Worm (Caenorhabditis elegans): Measurements from ENCODE around the gene mxl-3.
A peak's percentile ranks its signal among the peaks of the same experiment; 100 is the strongest.

mxl-3 gene

DNA sequence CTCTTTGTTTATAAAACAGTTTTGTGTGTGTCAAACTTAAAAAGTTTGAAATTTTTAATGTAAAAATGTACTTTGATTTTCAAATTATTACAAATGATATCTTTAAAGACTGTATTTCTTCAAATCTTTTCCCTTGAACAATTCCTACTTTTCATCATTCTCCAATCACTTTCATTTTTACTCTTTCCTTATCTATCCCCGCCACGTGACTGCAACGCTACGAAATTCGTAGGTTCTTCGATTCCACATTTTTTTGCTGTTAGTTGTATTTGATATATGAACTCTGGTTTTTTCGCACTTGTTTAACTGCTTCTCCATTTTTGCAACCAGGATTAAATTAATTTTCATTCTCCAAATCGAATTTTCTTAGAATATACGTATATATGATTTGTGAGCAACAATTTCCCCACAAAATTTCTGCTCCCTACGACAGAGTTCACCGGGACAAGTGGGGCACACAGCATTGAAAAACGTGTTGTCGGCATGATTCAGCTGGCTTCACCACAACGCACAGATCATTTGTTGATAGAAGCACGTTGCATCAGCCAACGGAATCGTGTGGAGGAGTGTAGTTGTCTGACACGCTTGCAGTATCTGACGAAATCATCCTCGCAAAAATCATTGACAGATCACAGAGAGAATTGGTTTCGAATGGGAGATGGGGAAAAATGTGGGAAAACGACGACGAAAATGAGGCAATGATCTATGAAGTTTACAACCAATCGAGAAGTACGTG, 4.2 kb upstream of the mxl-3 start:
- TF ChIP-seq atf-7 (tag; optimal IDR thresholded peaks at IDR 0.05) = peak; percentile 49
- TF ChIP-seq nhr-80 (tag; optimal IDR thresholded peaks at IDR 0.05) = peak; percentile 76
- 0 out of 2 replicates have a peak, but pooled peaks have one; percentile 23 for TF ChIP-seq Y95B8A.8 (GFP tag; IDR thresholded peaks at IDR 0.05)
- TF ChIP-seq mes-4 (tag; optimal IDR thresholded peaks at IDR 0.05) = no peak
- no peak for TF ChIP-seq C06A6.2 (GFP tag; conservative IDR thresholded peaks at IDR 0.05)
- TF ChIP-seq F22D6.2 (tag; optimal IDR thresholded peaks at IDR 0.05) = peak; percentile 63
- TF ChIP-seq lsl-1 (GFP tag; optimal IDR thresholded peaks at IDR 0.05) = no peak
- peak; percentile 8 for TF ChIP-seq K12H6.12 (tag; optimal IDR thresholded peaks at IDR 0.05)
- TF ChIP-seq akir-1 (GFP tag; optimal IDR thresholded peaks at IDR 0.05) = no peak
- TF ChIP-seq lin-26 (GFP tag; IDR thresholded peaks at IDR 0.05) = 0 out of 2 replicates have a peak, but pooled peaks have one; percentile 28
- TF ChIP-seq attf-5 (GFP tag; optimal IDR thresholded peaks at IDR 0.05) = peak; percentile 16
- no peak for TF ChIP-seq cebp-1 (GFP tag; IDR thresholded peaks at IDR 0.05)
- peak; percentile 66 for TF ChIP-seq cebp-1 (tag; optimal IDR thresholded peaks at IDR 0.05)
- peak; percentile 44 for TF ChIP-seq lin-40 (tag; optimal IDR thresholded peaks at IDR 0.05)
- TF ChIP-seq chd-7 (tag; optimal IDR thresholded peaks at IDR 0.05) = peak; percentile 44
- TF ChIP-seq ztf-26 (tag; optimal IDR thresholded peaks at IDR 0.05) = peak; percentile 7
- peak in 1 of 2 experiments; percentile 67 for TF ChIP-seq let-607 (tag; optimal IDR thresholded peaks at IDR 0.05)
- 0 out of 2 replicates have a peak, but pooled peaks have one; percentile 10 for TF ChIP-seq egl-44 (GFP tag; IDR thresholded peaks at IDR 0.05)

ce11 chrX:13353530-13353929, 2.9 kb upstream of the mxl-3 start:
- TF ChIP-seq unc-62 (GFP tag; optimal IDR thresholded peaks at IDR 0.05) (no peak), F23B12.7 (tag; optimal IDR thresholded peaks at IDR 0.05; ENCODE audit: insufficient read depth) (no peak), C17E4.6 (GFP tag; IDR thresholded peaks at IDR 0.05) (no peak), egl-44 (GFP tag; IDR thresholded peaks at IDR 0.05) (no peak), nhr-27 (tag; optimal IDR thresholded peaks at IDR 0.05) (no peak), akir-1 (GFP tag; optimal IDR thresholded peaks at IDR 0.05) (no peak), gei-17 (GFP tag; optimal IDR thresholded peaks at IDR 0.05) (peak; percentile 1), aptf-2 (GFP tag; conservative IDR thresholded peaks at IDR 0.05) (no peak), F57A8.1 (GFP tag; optimal IDR thresholded peaks at IDR 0.05) (no peak), madf-10 (tag; optimal IDR thresholded peaks at IDR 0.05) (peak; percentile 30), mcd-1 (GFP tag; IDR thresholded peaks at IDR 0.05) (no peak), ceh-100 (GFP tag; IDR thresholded peaks at IDR 0.05) (no peak), sptf-2 (GFP tag; optimal IDR thresholded peaks at IDR 0.05) (no peak), snpc-1.1 (tag; optimal IDR thresholded peaks at IDR 0.05; ENCODE audit: insufficient read depth) (no peak), lsl-1 (GFP tag; optimal IDR thresholded peaks at IDR 0.05) (no peak), mes-4 (tag; optimal IDR thresholded peaks at IDR 0.05) (no peak), efl-1 (GFP tag; optimal IDR thresholded peaks at IDR 0.05) (no peak), ama-1 (optimal IDR thresholded peaks at IDR 0.05) (no peak), ama-1 (GFP tag; optimal IDR thresholded peaks at IDR 0.05) (no peak), athp-1 (tag; optimal IDR thresholded peaks at IDR 0.05) (no peak), unc-130 (GFP tag; optimal IDR thresholded peaks at IDR 0.05) (no peak), F33H1.4 (GFP tag; IDR thresholded peaks at IDR 0.05) (no peak), attf-6 (GFP tag; IDR thresholded peaks at IDR 0.05) (no peak), sea-2 (GFP tag; IDR thresholded peaks at IDR 0.05) (no peak), him-1 (tag; optimal IDR thresholded peaks at IDR 0.05) (no peak), ceh-91 (GFP tag; IDR thresholded peaks at IDR 0.05) (no peak), B0261.1 (tag; optimal IDR thresholded peaks at IDR 0.05) (no peak), hmg-20 (GFP tag; IDR thresholded peaks at IDR 0.05) (no peak), F37B4.10 (GFP tag; IDR thresholded peaks at IDR 0.05) (no peak), ztf-22 (GFP tag; optimal IDR thresholded peaks at IDR 0.05) (no peak), F57C9.4 (tag; optimal IDR thresholded peaks at IDR 0.05) (no peak), dpff-1 (tag; optimal IDR thresholded peaks at IDR 0.05) (no peak), rcor-1 (GFP tag; IDR thresholded peaks at IDR 0.05) (no peak)

All from whole organism, young adult.